Fruit fly (Drosophila melanogaster) whole organism, prepupa: ENCODE data around the gene dop.
A peak's percentile ranks its signal among the peaks of the same experiment; 100 is the strongest.

Experiments
- Blimp-1 ChIP-seq: fragments of 200-800 bp; sonication (Bioruptor generic); optimal IDR thresholded peaks from 3 replicates; lab custom pipeline; 2017; ENCODE audit warnings: missing biosample characterization, missing genetic modification characterization, mild to moderate bottlenecking, moderate library complexity, missing genetic modification reagents
- CG10631 ChIP-seq: fragments of 200-800 bp; sonication (Bioruptor generic); optimal IDR thresholded peaks from 2 replicates; lab custom pipeline; 2016; ENCODE audit warnings: missing biosample characterization, missing genetic modification characterization
- CG10669 ChIP-seq: fragments of 200-800 bp; sonication (Bioruptor generic); optimal IDR thresholded peaks from 3 replicates; lab custom pipeline; 2018; ENCODE audit warnings: missing biosample characterization, mild to moderate bottlenecking, missing genetic modification characterization, moderate library complexity
- CG15336 ChIP-seq: fragments of 200-800 bp; sonication (Bioruptor generic); IDR thresholded peaks from 2 replicates; pipeline ENCODE4 v1.3.6; 2022; ENCODE audit warnings: missing biosample characterization, missing genetic modification characterization
- CG1621 ChIP-seq: fragments of 200-800 bp; sonication (Bioruptor generic); optimal IDR thresholded peaks from 3 replicates; lab custom pipeline; 2018; ENCODE audit warnings: missing biosample characterization, mild to moderate bottlenecking, missing genetic modification characterization
- CG31627 ChIP-seq: fragments of 200-800 bp; sonication (Bioruptor generic); optimal IDR thresholded peaks from 3 replicates; lab custom pipeline; 2016; ENCODE audit warnings: missing biosample characterization, missing genetic modification characterization
- CG32006 ChIP-seq: fragments of 200-800 bp; sonication (Bioruptor generic); optimal IDR thresholded peaks from 3 replicates; lab custom pipeline; 2017; ENCODE audit warnings: missing biosample characterization, mild to moderate bottlenecking, missing genetic modification characterization
- CG34406 ChIP-seq: fragments of 200-800 bp; sonication (Bioruptor generic); optimal IDR thresholded peaks from 3 replicates; lab custom pipeline; 2016; ENCODE audit warnings: missing biosample characterization, missing genetic modification characterization
- CG3919 ChIP-seq: fragments of 200-800 bp; sonication (Bioruptor generic); optimal IDR thresholded peaks from 3 replicates; lab custom pipeline; 2016; ENCODE audit warnings: missing biosample characterization, missing genetic modification characterization
- CG6163 ChIP-seq: fragments of 200-800 bp; sonication (Bioruptor generic); IDR thresholded peaks from 3 replicates; pipeline ENCODE4 v1.3.6; 2022; ENCODE audit warnings: missing biosample characterization, missing genetic modification characterization
- CG6792 ChIP-seq: fragments of 200-800 bp; sonication (Bioruptor generic); optimal IDR thresholded peaks from 3 replicates; lab custom pipeline; 2016; ENCODE audit warnings: missing biosample characterization, missing genetic modification characterization
- CG7368 ChIP-seq: fragments of 200-800 bp; sonication (Bioruptor generic); optimal IDR thresholded peaks from 3 replicates; lab custom pipeline; 2016; ENCODE audit warnings: missing biosample characterization, missing genetic modification characterization
- CG8119 ChIP-seq: fragments of 200-800 bp; sonication (Bioruptor generic); IDR thresholded peaks from 3 replicates; pipeline ENCODE4 v1.3.6; 2022; ENCODE audit warnings: missing biosample characterization, missing genetic modification characterization
- CG8319 ChIP-seq: fragments of 200-800 bp; sonication (Bioruptor generic); optimal IDR thresholded peaks from 3 replicates; lab custom pipeline; 2016; ENCODE audit warnings: missing biosample characterization, missing genetic modification characterization
- CG9139 ChIP-seq: fragments of 200-800 bp; sonication (Bioruptor generic); optimal IDR thresholded peaks from 3 replicates; lab custom pipeline; 2017; ENCODE audit warnings: missing biosample characterization, mild to moderate bottlenecking, missing genetic modification characterization
- Eip75B ChIP-seq: fragments of 200-800 bp; sonication (Bioruptor generic); optimal IDR thresholded peaks from 3 replicates; lab custom pipeline; 2016; ENCODE audit warnings: missing biosample characterization, missing genetic modification characterization
- Eip78C ChIP-seq: fragments of 200-800 bp; sonication (Bioruptor generic); peaks from one replicate; lab custom pipeline; 2016; ENCODE audit warnings: missing biosample characterization, missing genetic modification characterization
- Ets21C ChIP-seq: fragments of 200-800 bp; sonication (Bioruptor generic); optimal IDR thresholded peaks from 3 replicates; lab custom pipeline; 2016; ENCODE audit warnings: missing biosample characterization, missing genetic modification characterization
- Ets96B ChIP-seq: fragments of 200-800 bp; optimal IDR thresholded peaks from 2 replicates; lab custom pipeline; 2019; ENCODE audit warnings: missing biosample characterization, mild to moderate bottlenecking, missing genetic modification characterization, moderate library complexity
- Gug ChIP-seq: fragments of 200-800 bp; sonication (Bioruptor generic); IDR thresholded peaks from 2 replicates; pipeline ENCODE4 v1.3.6; 2022; ENCODE audit warnings: missing biosample characterization, missing genetic modification characterization
- Hr38 ChIP-seq: sonication (Bioruptor generic); optimal IDR thresholded peaks from 2 replicates; lab custom pipeline; 2016; ENCODE audit warnings: missing biosample characterization, missing genetic modification characterization
- Hr39 ChIP-seq: fragments of 200-800 bp; sonication (Bioruptor generic); optimal IDR thresholded peaks from 2 replicates; lab custom pipeline; 2016; ENCODE audit warnings: missing biosample characterization, missing genetic modification characterization
- Hr4 ChIP-seq: fragments of 200-800 bp; sonication (Bioruptor generic); optimal IDR thresholded peaks from 3 replicates; lab custom pipeline; 2016; ENCODE audit warnings: missing biosample characterization, missing genetic modification characterization
- Lpt ChIP-seq: fragments of 200-800 bp; sonication (Bioruptor generic); optimal IDR thresholded peaks from 3 replicates; lab custom pipeline; 2016; ENCODE audit warnings: missing biosample characterization, missing genetic modification characterization
- Met ChIP-seq: fragments of 200-800 bp; sonication (Bioruptor generic); optimal IDR thresholded peaks from 3 replicates; lab custom pipeline; 2016; ENCODE audit warnings: missing biosample characterization, missing genetic modification characterization
- OdsH ChIP-seq: fragments of 200-800 bp; sonication (Bioruptor generic); optimal IDR thresholded peaks from 3 replicates; lab custom pipeline; 2016; ENCODE audit warnings: missing biosample characterization, missing genetic modification characterization
- Smox ChIP-seq: fragments of 200-800 bp; sonication (Bioruptor generic); optimal IDR thresholded peaks from 3 replicates; lab custom pipeline; 2016; ENCODE audit warnings: missing biosample characterization, missing genetic modification characterization
- Sox102F ChIP-seq: fragments of 200-800 bp; sonication (Bioruptor generic); optimal IDR thresholded peaks from 2 replicates; lab custom pipeline; 2016; ENCODE audit warnings: missing biosample characterization, mild to moderate bottlenecking, missing genetic modification characterization
- Sox14 ChIP-seq: fragments of 200-800 bp; sonication (Bioruptor generic); optimal IDR thresholded peaks from 3 replicates; lab custom pipeline; 2016; ENCODE audit warnings: missing biosample characterization, missing genetic modification characterization
- Sox15 ChIP-seq: fragments of 200-800 bp; sonication (Bioruptor generic); optimal IDR thresholded peaks from 3 replicates; lab custom pipeline; 2016; ENCODE audit warnings: missing biosample characterization, missing genetic modification characterization
- achi ChIP-seq: fragments of 200-800 bp; sonication (Bioruptor generic); optimal IDR thresholded peaks from 3 replicates; lab custom pipeline; 2016; ENCODE audit warnings: missing biosample characterization, missing genetic modification characterization
- acj6 ChIP-seq: fragments of 200-800 bp; sonication (Bioruptor generic); optimal IDR thresholded peaks from 3 replicates; lab custom pipeline; 2016; ENCODE audit warnings: missing biosample characterization, missing genetic modification characterization
- cyc ChIP-seq: fragments of 200-800 bp; sonication (Bioruptor generic); optimal IDR thresholded peaks from 3 replicates; lab custom pipeline; 2016; ENCODE audit warnings: missing biosample characterization, missing genetic modification characterization
- dac ChIP-seq: fragments of 200-800 bp; sonication (Bioruptor generic); optimal IDR thresholded peaks from 2 replicates; lab custom pipeline; 2017; ENCODE audit warnings: missing biosample characterization, mild to moderate bottlenecking, missing genetic modification characterization
- dsx ChIP-seq: fragments of 200-800 bp; optimal IDR thresholded peaks from 3 replicates; lab custom pipeline; 2019; ENCODE audit warnings: missing biosample characterization, mild to moderate bottlenecking, missing genetic modification characterization, moderate library complexity; ENCODE audit not compliant: poor library complexity, severe bottlenecking
- eg ChIP-seq: fragments of 200-800 bp; sonication (Bioruptor generic); IDR thresholded peaks from 3 replicates; pipeline ENCODE4 v1.3.6; 2022; ENCODE audit warnings: missing biosample characterization, missing genetic modification characterization
- fd59A ChIP-seq: fragments of 200-800 bp; sonication (Bioruptor generic); optimal IDR thresholded peaks from 2 replicates; lab custom pipeline; 2017; ENCODE audit warnings: missing biosample characterization, mild to moderate bottlenecking, missing genetic modification characterization, missing genetic modification reagents
- fkh ChIP-seq: fragments of 200-800 bp; sonication (Bioruptor generic); optimal IDR thresholded peaks from 3 replicates; lab custom pipeline; 2017; ENCODE audit warnings: missing biosample characterization, mild to moderate bottlenecking, missing genetic modification characterization, moderate library complexity
- net ChIP-seq: fragments of 200-800 bp; sonication (Bioruptor generic); optimal IDR thresholded peaks from 3 replicates; lab custom pipeline; 2016; ENCODE audit warnings: missing biosample characterization, missing genetic modification characterization
- pdm3 ChIP-seq: fragments of 200-800 bp; sonication (Bioruptor generic); optimal IDR thresholded peaks from 3 replicates; lab custom pipeline; 2016; ENCODE audit warnings: missing biosample characterization, missing genetic modification characterization
- salr ChIP-seq, 2 experiments: fragments of 200-800 bp; sonication (Bioruptor generic); optimal IDR thresholded peaks; 3 replicates each; lab custom pipeline; 2016 to 2018; ENCODE audit warnings: missing biosample characterization in 2 of 2, missing genetic modification characterization in 2 of 2, mild to moderate bottlenecking in 1 of 2
- spab ChIP-seq: fragments of 200-800 bp; sonication (Bioruptor generic); optimal IDR thresholded peaks from 2 replicates; lab custom pipeline; 2017; ENCODE audit warnings: missing biosample characterization, mild to moderate bottlenecking, missing genetic modification characterization, missing genetic modification reagents
- ss ChIP-seq, 2 experiments: fragments of 200-800 bp; sonication (Bioruptor generic); optimal IDR thresholded peaks; 2 replicates in 1 of 2; 3 replicates in 1 of 2; lab custom pipeline; 2017 to 2018; ENCODE audit warnings: mild to moderate bottlenecking in 2 of 2, missing biosample characterization in 2 of 2, missing genetic modification characterization in 2 of 2, moderate library complexity in 1 of 2
- svp ChIP-seq: fragments of 200-800 bp; sonication (Bioruptor generic); peaks from one replicate; lab custom pipeline; 2016; ENCODE audit warnings: missing biosample characterization, missing genetic modification characterization
- topi ChIP-seq: fragments of 200-800 bp; sonication (Bioruptor generic); optimal IDR thresholded peaks from 3 replicates; lab custom pipeline; 2016; ENCODE audit warnings: missing biosample characterization, missing genetic modification characterization
- vri ChIP-seq: fragments of 200-800 bp; sonication (Bioruptor generic); optimal IDR thresholded peaks from 3 replicates; lab custom pipeline; 2016; ENCODE audit warnings: missing biosample characterization, mild to moderate bottlenecking, missing genetic modification characterization

dop gene

DNA sequence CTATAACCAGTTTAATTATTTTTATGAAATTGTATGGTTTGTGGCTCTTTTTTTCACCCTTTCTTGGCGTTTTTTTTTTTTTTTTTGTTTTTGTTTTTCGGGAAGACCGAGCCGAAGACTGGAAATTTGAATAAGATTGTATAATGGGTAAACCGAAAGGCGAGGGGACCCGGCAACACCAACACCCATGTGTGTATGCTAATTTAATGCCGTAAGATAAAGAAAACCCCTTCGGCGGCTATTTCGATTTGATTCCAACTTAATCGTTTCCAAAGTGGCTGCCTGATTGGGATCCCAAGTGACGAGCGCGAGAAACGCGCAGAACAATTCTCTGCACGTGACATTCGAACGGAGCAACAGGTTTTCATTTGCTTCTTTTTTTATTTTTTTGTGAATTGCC lies 22.3 kb upstream of the dop start:
- TF ChIP-seq spab (no peak), dac (GFP tag; lab: Kevin White, UChicago) (no peak), Gug (no peak), dsx (no peak), Sox15 (no peak), Met (GFP tag; lab: Kevin White, UChicago) (no peak), CG8319 (GFP tag; lab: Kevin White, UChicago) (no peak), CG10669 (GFP tag; lab: Kevin White, UChicago) (no peak), Hr38 (GFP tag; lab: Kevin White, UChicago) (no peak), vri (GFP tag; lab: Kevin White, UChicago) (peak; percentile 24), OdsH (no peak), pdm3 (GFP tag; lab: Kevin White, UChicago) (no peak), acj6 (GFP tag; lab: Kevin White, UChicago) (no peak), cyc (GFP tag; lab: Kevin White, UChicago) (no peak), CG8119 (GFP tag; lab: Robert Waterston, UW) (0 out of 3 replicates have a peak, but pooled peaks have one; percentile 40), CG31627 (GFP tag; lab: Kevin White, UChicago) (no peak), CG1621 (no peak), Sox14 (GFP tag; lab: Kevin White, UChicago) (no peak), CG9139 (GFP tag; lab: Kevin White, UChicago) (no peak), Eip78C (peak; percentile 53), CG10631 (GFP tag; lab: Kevin White, UChicago) (no peak), CG15336 (GFP tag; lab: Robert Waterston, UW) (peak; percentile 27; the same call in 1 of the 2 replicates), CG6792 (GFP tag; lab: Kevin White, UChicago) (no peak)

DNA sequence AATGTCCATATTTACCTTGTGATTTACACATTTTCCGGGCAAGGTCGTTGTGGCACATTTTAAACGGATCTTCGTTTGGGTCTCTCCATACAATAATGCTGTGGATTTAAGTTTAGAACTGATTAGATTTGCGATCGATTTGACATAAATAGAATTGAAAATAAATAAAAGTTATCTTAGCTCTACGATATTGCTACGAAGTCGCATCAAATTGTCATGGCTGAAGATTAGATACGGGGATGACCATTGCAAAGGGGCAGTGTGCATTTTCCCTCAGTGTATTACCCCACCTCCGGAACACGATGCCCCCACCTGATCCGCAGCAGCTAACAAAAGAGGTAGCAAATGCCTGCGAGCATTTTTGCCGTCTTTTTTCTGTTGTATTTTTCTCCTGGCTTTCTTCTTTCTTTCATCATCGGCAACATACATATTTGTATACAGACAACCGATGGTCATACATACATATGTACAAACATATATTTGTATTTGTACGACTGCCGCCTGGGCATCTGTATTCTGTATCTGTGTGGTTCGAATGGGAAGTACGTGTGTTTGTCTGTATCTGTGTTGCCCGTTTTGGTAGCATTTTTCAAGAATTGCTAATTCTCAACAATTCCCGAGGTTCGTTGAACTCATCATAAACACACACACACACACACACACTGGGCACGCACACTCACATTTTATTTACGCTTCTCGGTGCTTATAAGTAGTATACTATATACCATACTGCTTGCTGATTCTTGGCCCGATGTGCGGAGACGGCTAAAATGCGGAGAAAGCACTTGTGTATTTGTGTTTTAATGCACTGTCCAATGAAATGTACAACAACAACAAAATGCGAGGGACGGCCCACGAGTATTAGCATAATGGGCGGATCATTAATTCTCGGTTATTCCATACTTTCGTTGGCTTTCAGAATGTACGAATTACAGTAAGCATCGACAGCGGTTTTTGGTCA lies 21.1 kb upstream of the dop start:
- TF ChIP-seq Eip75B (GFP tag; lab: Kevin White, UChicago) (peak; percentile 12), ss (GFP tag; optimal IDR thresholded peaks at IDR 0.05; lab: Kevin White, UChicago) (no peak), Smox (peak; percentile 46), eg (no peak), CG32006 (GFP tag; lab: Kevin White, UChicago) (peak; percentile 74), Met (GFP tag; lab: Kevin White, UChicago) (peak; percentile 65), achi (GFP tag; lab: Kevin White, UChicago) (no peak), CG15336 (GFP tag; lab: Robert Waterston, UW) (no peak), spab (no peak), Lpt (no peak), acj6 (GFP tag; lab: Kevin White, UChicago) (peak; percentile 37), Sox14 (GFP tag; lab: Kevin White, UChicago) (peak; percentile 35), CG34406 (GFP tag; lab: Kevin White, UChicago) (peak; percentile 19), vri (GFP tag; lab: Kevin White, UChicago) (peak; percentile 32), dsx (no peak), salr (GFP tag; optimal IDR thresholded peaks at IDR 0.05; lab: Kevin White, UChicago) (peak in 1 of 2 experiments; percentile 43), CG6163 (GFP tag; lab: Robert Waterston, UW) (no peak), Hr39 (GFP tag; lab: Kevin White, UChicago) (peak; percentile 68), Ets21C (GFP tag; lab: Kevin White, UChicago) (peak; percentile 23), Hr38 (GFP tag; lab: Kevin White, UChicago) (no peak), fkh (GFP tag; lab: Kevin White, UChicago) (peak; percentile 33), Gug (no peak), Blimp-1 (GFP tag; lab: Kevin White, UChicago) (peak; percentile 36), svp (GFP tag; lab: Kevin White, UChicago) (peak; percentile 78), CG10631 (GFP tag; lab: Kevin White, UChicago) (peak; percentile 44), Sox15 (no peak), Hr4 (peak; percentile 61), topi (GFP tag; lab: Kevin White, UChicago) (peak; percentile 57), CG6792 (GFP tag; lab: Kevin White, UChicago) (peak; percentile 22), dac (GFP tag; lab: Kevin White, UChicago) (no peak), CG3919 (GFP tag; lab: Kevin White, UChicago) (peak; percentile 6), Sox102F (GFP tag; lab: Kevin White, UChicago) (peak; percentile 39), cyc (GFP tag; lab: Kevin White, UChicago) (peak; percentile 59), net (GFP tag; lab: Kevin White, UChicago) (no peak), fd59A (GFP tag; lab: Kevin White, UChicago) (no peak), CG7368 (GFP tag; lab: Kevin White, UChicago) (no peak), Ets96B (tag; lab: Kevin White, UChicago) (no peak)
